Fruit fly (Drosophila melanogaster) Kc167 (cell line): ENCODE results near the gene ClpP.

Experiments used
- Myc ChIP-seq: fragments of >200 bp; optimal IDR thresholded peaks from 2 replicates; lab custom pipeline; 2017; ENCODE audit warnings: missing external identifiers
- Sin3A ChIP-seq: fragments of >200 bp; optimal IDR thresholded peaks from 2 replicates; lab custom pipeline; 2018; ENCODE audit warnings: missing external identifiers
- h ChIP-seq: fragments of >200 bp; optimal IDR thresholded peaks from 3 replicates; lab custom pipeline; 2018; ENCODE audit warnings: missing external identifiers
- insv ChIP-seq: fragments of >200 bp; optimal IDR thresholded peaks from 3 replicates; lab custom pipeline; 2018; ENCODE audit warnings: missing external identifiers
- psq ChIP-seq: fragments of >200 bp; optimal IDR thresholded peaks from 2 replicates; lab custom pipeline; 2017; ENCODE audit warnings: missing external identifiers
- ttk ChIP-seq: sonication (Bioruptor generic); optimal IDR thresholded peaks from 2 replicates; lab custom pipeline; 2017; ENCODE audit warnings: missing external identifiers

ClpP gene

dm6 chr2L:10353871-10354270 lies 2.7 kb upstream of the ClpP start, which contains the start of gene CG34367:
CG34367 (minus strand) TSS chr2L:10353905.
- TF ChIP-seq psq (lab: Kevin White, UChicago) = no peak
- TF ChIP-seq ttk (lab: Kevin White, UChicago) = no peak
- no peak for TF ChIP-seq h
- TF ChIP-seq Sin3A (lab: Kevin White, UChicago) = no peak
- no peak for TF ChIP-seq Myc (lab: Kevin White, UChicago)
- no peak for TF ChIP-seq insv (lab: Kevin White, UChicago)

- TF ChIP-seq insv (lab: Kevin White, UChicago) (no peak), Sin3A (lab: Kevin White, UChicago) (no peak), psq (lab: Kevin White, UChicago) (no peak), Myc (lab: Kevin White, UChicago) (no peak), ttk (lab: Kevin White, UChicago) (no peak), h (no peak)
Measured at dm6 chr2L:10362408-10363067, 5.9 kb downstream of the ClpP start, which contains the start of the genes Cand1 and pim. Cand1 (minus strand) TSS chr2L:10362707. pim (plus strand) TSS chr2L:10362989.

dm6 chr2L:10364229-10364628 lies 7.6 kb downstream of the ClpP start, which contains the start of gene lft:
lft (plus strand) TSS chr2L:10364471.
- TF ChIP-seq Myc (lab: Kevin White, UChicago) = no peak
- TF ChIP-seq Sin3A (lab: Kevin White, UChicago) = no peak
- TF ChIP-seq insv (lab: Kevin White, UChicago) = no peak
- TF ChIP-seq ttk (lab: Kevin White, UChicago) = no peak
- no peak for TF ChIP-seq psq (lab: Kevin White, UChicago)
- TF ChIP-seq h = no peak

- TF ChIP-seq insv (lab: Kevin White, UChicago) = no peak
- TF ChIP-seq h = no peak
- TF ChIP-seq psq (lab: Kevin White, UChicago) = no peak
- no peak for TF ChIP-seq Myc (lab: Kevin White, UChicago)
- TF ChIP-seq Sin3A (lab: Kevin White, UChicago) = no peak
- no peak for TF ChIP-seq ttk (lab: Kevin White, UChicago)
Measured at dm6 chr2L:10366525-10366924, 9.9 kb downstream of the ClpP start, which contains the start of gene CG5056. CG5056 (plus strand) TSS chr2L:10366692.

- TF ChIP-seq ttk (lab: Kevin White, UChicago) = no peak
- no peak for TF ChIP-seq Myc (lab: Kevin White, UChicago)
- TF ChIP-seq insv (lab: Kevin White, UChicago) = no peak
- TF ChIP-seq Sin3A (lab: Kevin White, UChicago) = no peak
- no peak for TF ChIP-seq h
- no peak for TF ChIP-seq psq (lab: Kevin White, UChicago)
Measured at dm6 chr2L:10372297-10372696, 15.7 kb downstream of the ClpP start.

- TF ChIP-seq ttk (lab: Kevin White, UChicago) (no peak), insv (lab: Kevin White, UChicago) (no peak), h (no peak), Myc (lab: Kevin White, UChicago) (no peak), Sin3A (lab: Kevin White, UChicago) (no peak), psq (lab: Kevin White, UChicago) (no peak)
Measured at dm6 chr2L:10373605-10374269, 17.1 kb downstream of the ClpP start, which contains the start of gene rho-5. rho-5 (minus strand) TSS chr2L:10373900.

dm6 chr2L:10375464-10376236 lies 19.1 kb downstream of the ClpP start, which contains the start of the genes CG33303 and dpr19:
CG33303 (minus strand) TSS chr2L:10375757.
dpr19 (plus strand) TSS chr2L:10376168.
- TF ChIP-seq h (no peak), insv (lab: Kevin White, UChicago) (no peak), Sin3A (lab: Kevin White, UChicago) (no peak), Myc (lab: Kevin White, UChicago) (no peak), psq (lab: Kevin White, UChicago) (no peak), ttk (lab: Kevin White, UChicago) (no peak)

- no peak for TF ChIP-seq psq (lab: Kevin White, UChicago)
- TF ChIP-seq Sin3A (lab: Kevin White, UChicago) = no peak
- TF ChIP-seq h = no peak
- TF ChIP-seq Myc (lab: Kevin White, UChicago) = no peak
- TF ChIP-seq insv (lab: Kevin White, UChicago) = no peak
- no peak for TF ChIP-seq ttk (lab: Kevin White, UChicago)
Measured at dm6 chr2L:10376276-10376675, 19.7 kb downstream of the ClpP start.

dm6 chr2L:10378631-10379030 lies 22.0 kb downstream of the ClpP start:
- no peak for TF ChIP-seq psq (lab: Kevin White, UChicago)
- no peak for TF ChIP-seq insv (lab: Kevin White, UChicago)
- TF ChIP-seq Sin3A (lab: Kevin White, UChicago) = no peak
- no peak for TF ChIP-seq Myc (lab: Kevin White, UChicago)
- no peak for TF ChIP-seq h
- TF ChIP-seq ttk (lab: Kevin White, UChicago) = no peak

dm6 chr2L:10379865-10380264 lies 23.3 kb downstream of the ClpP start, which contains the start of gene gny:
gny (plus strand) TSS chr2L:10380103.
- TF ChIP-seq insv (lab: Kevin White, UChicago) (no peak), ttk (lab: Kevin White, UChicago) (no peak), h (no peak), Myc (lab: Kevin White, UChicago) (no peak), psq (lab: Kevin White, UChicago) (no peak), Sin3A (lab: Kevin White, UChicago) (no peak)
